Fruit fly (Drosophila melanogaster) whole organism, embryonic: ENCODE measurements around the gene eIF4G2.

Source experiments
- ATbp ChIP-seq: fragments of 200-800 bp; sonication (Bioruptor generic); optimal IDR thresholded peaks from 2 replicates; lab custom pipeline; 2017; ENCODE audit warnings: missing biosample characterization, mild to moderate bottlenecking, missing genetic modification characterization, missing genetic modification reagents
- Aef1 ChIP-seq: fragments of 200-800 bp; sonication (Bioruptor generic); IDR thresholded peaks from 3 replicates; pipeline ENCODE4 v1.3.6; 2022; ENCODE audit warnings: missing biosample characterization, missing genetic modification characterization
- Bdp1 ChIP-seq: fragments of 200-800 bp; sonication (Bioruptor generic); optimal IDR thresholded peaks from 3 replicates; lab custom pipeline; 2016; ENCODE audit warnings: missing biosample characterization, missing genetic modification characterization
- CG10147 ChIP-seq: fragments of 200-800 bp; sonication (Bioruptor generic); optimal IDR thresholded peaks from 2 replicates; lab custom pipeline; 2019; ENCODE audit warnings: missing biosample characterization, mild to moderate bottlenecking, missing genetic modification characterization, moderate library complexity
- CG10366 ChIP-seq: fragments of 200-800 bp; sonication (Bioruptor generic); IDR thresholded peaks from 2 replicates; pipeline ENCODE4 v1.3.6; 2022; ENCODE audit warnings: missing biosample characterization, missing genetic modification characterization
- CG11085 ChIP-seq: fragments of 200-800 bp; sonication (Bioruptor generic); IDR thresholded peaks from 2 replicates; pipeline ENCODE4 v1.3.6; 2022; ENCODE audit warnings: missing biosample characterization, missing genetic modification characterization
- CG15073 ChIP-seq: fragments of 200-800 bp; sonication (Bioruptor generic); optimal IDR thresholded peaks from 2 replicates; lab custom pipeline; 2016; ENCODE audit warnings: missing biosample characterization, missing genetic modification characterization
- CG15479 ChIP-seq: fragments of 200-800 bp; sonication (Bioruptor generic); optimal IDR thresholded peaks from 3 replicates; lab custom pipeline; 2019; ENCODE audit warnings: missing biosample characterization, mild to moderate bottlenecking, missing genetic modification characterization, moderate library complexity
- CG15601 ChIP-seq: fragments of 200-800 bp; sonication (Bioruptor generic); optimal IDR thresholded peaks from 3 replicates; lab custom pipeline; 2019; ENCODE audit warnings: missing biosample characterization, mild to moderate bottlenecking, missing genetic modification characterization, moderate library complexity
- CG15696 ChIP-seq: fragments of 200-800 bp; sonication (Bioruptor generic); optimal IDR thresholded peaks from 2 replicates; lab custom pipeline; 2019; ENCODE audit warnings: missing biosample characterization, mild to moderate bottlenecking, missing genetic modification characterization, moderate library complexity
- CG1603 ChIP-seq: fragments of 200-800 bp; sonication (Bioruptor generic); optimal IDR thresholded peaks from 2 replicates; lab custom pipeline; 2019; ENCODE audit warnings: missing biosample characterization, mild to moderate bottlenecking, missing genetic modification characterization, moderate library complexity
- CG2199 ChIP-seq: fragments of 200-800 bp; sonication (Bioruptor generic); IDR thresholded peaks from 3 replicates; pipeline ENCODE4 v1.3.6; 2022; ENCODE audit warnings: missing biosample characterization, missing genetic modification characterization
- CG30020 ChIP-seq: fragments of 200-800 bp; optimal IDR thresholded peaks from 2 replicates; lab custom pipeline; 2019; ENCODE audit warnings: missing biosample characterization, mild to moderate bottlenecking, missing genetic modification characterization, moderate library complexity
- CG4282 ChIP-seq: fragments of 200-800 bp; sonication (Bioruptor generic); optimal IDR thresholded peaks from 2 replicates; lab custom pipeline; 2016; ENCODE audit warnings: missing biosample characterization, missing genetic modification characterization
- CG4730 ChIP-seq: fragments of 200-800 bp; sonication (Bioruptor generic); IDR thresholded peaks from 2 replicates; pipeline ENCODE4 v1.3.6; 2022; ENCODE audit warnings: missing biosample characterization, missing genetic modification characterization
- CG7745 ChIP-seq: fragments of 200-800 bp; sonication (Bioruptor generic); optimal IDR thresholded peaks from 2 replicates; lab custom pipeline; 2018; ENCODE audit warnings: missing biosample characterization, mild to moderate bottlenecking, missing genetic modification characterization, moderate library complexity
- CG7987 ChIP-seq: fragments of 200-800 bp; sonication (Bioruptor generic); optimal IDR thresholded peaks from 2 replicates; lab custom pipeline; 2018; ENCODE audit warnings: missing biosample characterization, mild to moderate bottlenecking, missing genetic modification characterization, moderate library complexity
- CG8388 ChIP-seq: fragments of 200-800 bp; sonication (Bioruptor generic); optimal IDR thresholded peaks from 2 replicates; lab custom pipeline; 2019; ENCODE audit warnings: missing biosample characterization, mild to moderate bottlenecking, missing genetic modification characterization, moderate library complexity
- CG9215 ChIP-seq: fragments of 200-800 bp; sonication (Bioruptor generic); IDR thresholded peaks from 2 replicates; pipeline ENCODE4 v1.3.6; 2022; ENCODE audit warnings: missing biosample characterization, missing genetic modification characterization
- CoRest ChIP-seq: fragments of 200-800 bp; sonication (Bioruptor generic); optimal IDR thresholded peaks from 3 replicates; lab custom pipeline; 2018; ENCODE audit warnings: missing biosample characterization, mild to moderate bottlenecking, missing genetic modification characterization, moderate library complexity
- Fer3 ChIP-seq: fragments of 200-800 bp; sonication (Bioruptor generic); optimal IDR thresholded peaks from 2 replicates; lab custom pipeline; 2018; ENCODE audit warnings: missing biosample characterization, mild to moderate bottlenecking, missing genetic modification characterization, moderate library complexity
- Hmr ChIP-seq: fragments of 200-800 bp; sonication (Bioruptor generic); optimal IDR thresholded peaks from 3 replicates; lab custom pipeline; 2017; ENCODE audit warnings: mild to moderate bottlenecking, missing biosample characterization, missing genetic modification reagents, missing genetic modification characterization
- Hmx ChIP-seq: fragments of 200-800 bp; sonication (Bioruptor generic); optimal IDR thresholded peaks from 2 replicates; lab custom pipeline; 2016; ENCODE audit warnings: missing biosample characterization, missing genetic modification characterization
- Hr3 ChIP-seq: fragments of 200-800 bp; sonication (Bioruptor generic); optimal IDR thresholded peaks from 3 replicates; lab custom pipeline; 2016; ENCODE audit warnings: missing biosample characterization, missing genetic modification characterization
- NFAT ChIP-seq: fragments of 200-800 bp; sonication (Bioruptor generic); IDR thresholded peaks from 2 replicates; pipeline ENCODE4 v1.3.6; 2022; ENCODE audit warnings: missing biosample characterization, missing genetic modification characterization
- Opbp ChIP-seq: fragments of 200-800 bp; sonication (Bioruptor generic); IDR thresholded peaks from 3 replicates; pipeline ENCODE4 v1.3.6; 2022; ENCODE audit warnings: missing biosample characterization, missing genetic modification characterization; ENCODE audit not compliant: partially characterized antibody
- al ChIP-seq: fragments of 200-800 bp; sonication (Bioruptor generic); IDR thresholded peaks from 2 replicates; pipeline ENCODE4 v1.3.6; 2022; ENCODE audit warnings: missing biosample characterization, missing genetic modification characterization
- chm ChIP-seq: fragments of 200-800 bp; sonication (Bioruptor generic); IDR thresholded peaks from 2 replicates; pipeline ENCODE4 v1.3.6; 2022; ENCODE audit warnings: missing biosample characterization, missing genetic modification characterization
- chn ChIP-seq: fragments of 200-800 bp; sonication (Bioruptor generic); optimal IDR thresholded peaks from 2 replicates; lab custom pipeline; 2016; ENCODE audit warnings: missing biosample characterization, missing genetic modification characterization
- croc ChIP-seq: fragments of 200-800 bp; sonication (Bioruptor generic); conservative IDR thresholded peaks from 3 replicates; pipeline ENCODE4 v1.3.6; 2022; ENCODE audit warnings: missing biosample characterization, missing genetic modification characterization
- fd102C ChIP-seq: fragments of 200-800 bp; sonication (Bioruptor generic); optimal IDR thresholded peaks from 2 replicates; lab custom pipeline; 2018; ENCODE audit warnings: missing biosample characterization, mild to moderate bottlenecking, missing genetic modification characterization, moderate library complexity
- hb ChIP-seq: fragments of 200-800 bp; sonication (Bioruptor generic); IDR thresholded peaks from 3 replicates; pipeline ENCODE4 v1.3.6; 2022; ENCODE audit warnings: missing biosample characterization, missing genetic modification characterization; ENCODE audit not compliant: partially characterized antibody
- hbn ChIP-seq: fragments of 200-800 bp; sonication (Bioruptor generic); IDR thresholded peaks from 2 replicates; pipeline ENCODE4 v1.3.6; 2022; ENCODE audit warnings: missing biosample characterization, missing genetic modification characterization; ENCODE audit not compliant: partially characterized antibody
- jing ChIP-seq: fragments of 200-800 bp; sonication (Bioruptor generic); optimal IDR thresholded peaks from 2 replicates; lab custom pipeline; 2018; ENCODE audit warnings: missing biosample characterization, mild to moderate bottlenecking, missing genetic modification characterization
- klu ChIP-seq: fragments of 200-800 bp; sonication (Bioruptor generic); IDR thresholded peaks from 2 replicates; pipeline ENCODE4 v1.3.6; 2022; ENCODE audit warnings: missing biosample characterization, missing genetic modification characterization
- lbe ChIP-seq: fragments of 200-800 bp; sonication (Bioruptor generic); optimal IDR thresholded peaks from 2 replicates; lab custom pipeline; 2016; ENCODE audit warnings: missing biosample characterization, mild to moderate bottlenecking, missing genetic modification characterization
- lola ChIP-seq, 3 experiments: fragments of >200 bp in 2 of 3; fragments of 200-800 bp in 1 of 3; sonication (Bioruptor generic) in 1 of 3; optimal IDR thresholded peaks; 2 replicates each; lab custom pipeline; 2017 to 2019; ENCODE audit warnings: missing biosample characterization in 3 of 3, missing genetic modification characterization in 3 of 3, mild to moderate bottlenecking in 1 of 3, moderate library complexity in 1 of 3
- org-1 ChIP-seq: fragments of 200-800 bp; sonication (Bioruptor generic); optimal IDR thresholded peaks from 2 replicates; lab custom pipeline; 2017; ENCODE audit warnings: missing biosample characterization, missing genetic modification characterization
- p53 ChIP-seq: fragments of 200-800 bp; sonication (Bioruptor generic); optimal IDR thresholded peaks from 2 replicates; lab custom pipeline; 2016; ENCODE audit warnings: missing biosample characterization, missing genetic modification characterization
- pb ChIP-seq: fragments of 200-800 bp; sonication (Bioruptor generic); optimal IDR thresholded peaks from 3 replicates; lab custom pipeline; 2016; ENCODE audit warnings: missing biosample characterization, missing genetic modification characterization
- psq ChIP-seq: fragments of 200-800 bp; sonication (Bioruptor generic); optimal IDR thresholded peaks from 2 replicates; lab custom pipeline; 2017; ENCODE audit warnings: missing biosample characterization, missing genetic modification characterization
- ranshi ChIP-seq: fragments of 200-800 bp; sonication (Bioruptor generic); IDR thresholded peaks from 2 replicates; pipeline ENCODE4 v1.3.6; 2022; ENCODE audit warnings: missing biosample characterization, missing genetic modification characterization
- sim ChIP-seq: fragments of 200-800 bp; sonication (Bioruptor generic); IDR thresholded peaks from 2 replicates; pipeline ENCODE4 v1.3.6; 2022; ENCODE audit warnings: missing biosample characterization, missing genetic modification characterization
- sisA ChIP-seq: fragments of 200-800 bp; sonication (Bioruptor generic); IDR thresholded peaks from 2 replicates; pipeline ENCODE4 v1.3.6; 2022; ENCODE audit warnings: missing biosample characterization, missing genetic modification characterization
- slou ChIP-seq: fragments of 200-800 bp; sonication (Bioruptor generic); optimal IDR thresholded peaks from 3 replicates; lab custom pipeline; 2016; ENCODE audit warnings: missing biosample characterization, missing genetic modification characterization
- trem ChIP-seq: fragments of 200-800 bp; optimal IDR thresholded peaks from 3 replicates; lab custom pipeline; 2019; ENCODE audit warnings: missing biosample characterization, mild to moderate bottlenecking, missing genetic modification characterization, moderate library complexity
- ttk ChIP-seq: fragments of 200-800 bp; sonication (Bioruptor generic); IDR thresholded peaks from 2 replicates; pipeline ENCODE4 v2.1.2; 2022; ENCODE audit warnings: missing biosample characterization, missing genetic modification characterization
- vfl ChIP-seq: fragments of 200-800 bp; sonication (Bioruptor generic); optimal IDR thresholded peaks from 2 replicates; lab custom pipeline; 2016; ENCODE audit warnings: missing biosample characterization, missing genetic modification characterization
- wek ChIP-seq: fragments of 200-800 bp; sonication (Bioruptor generic); optimal IDR thresholded peaks from 3 replicates; lab custom pipeline; 2018; ENCODE audit warnings: missing biosample characterization, mild to moderate bottlenecking, missing genetic modification characterization, moderate library complexity
- zen2 ChIP-seq: fragments of 200-800 bp; sonication (Bioruptor generic); IDR thresholded peaks from 3 replicates; pipeline ENCODE4 v1.3.6; 2022; ENCODE audit warnings: missing biosample characterization, missing genetic modification characterization; ENCODE audit not compliant: partially characterized antibody
- zf30C ChIP-seq: fragments of 200-800 bp; sonication (Bioruptor generic); optimal IDR thresholded peaks from 3 replicates; lab custom pipeline; 2018; ENCODE audit warnings: missing biosample characterization, mild to moderate bottlenecking, missing genetic modification characterization

The eIF4G2 gene

DNA sequence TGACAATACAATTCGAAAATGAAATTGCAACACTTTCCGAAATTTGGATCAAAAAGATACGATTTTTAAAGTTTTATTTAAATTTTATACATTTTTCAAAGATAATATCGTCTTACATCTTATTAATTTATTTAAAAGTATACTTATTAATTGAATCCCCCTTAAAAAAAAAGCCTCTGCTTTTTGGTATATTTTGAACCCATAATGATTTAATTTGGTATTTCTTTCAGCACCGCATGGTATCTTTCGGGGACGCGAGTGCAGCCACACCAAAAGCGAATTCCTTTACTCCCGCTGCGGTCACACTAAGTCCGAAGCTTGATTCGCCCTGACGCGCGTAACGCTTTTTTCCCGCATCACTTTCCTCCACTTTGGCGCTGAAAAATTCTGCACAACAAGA, 1.3 kb upstream of the eIF4G2 start (continued):
- no peak for TF ChIP-seq slou (GFP tag; lab: Kevin White, UChicago)
- TF ChIP-seq ranshi = peak; percentile 19; the same call in 1 of the 2 replicates
- TF ChIP-seq CG4282 = no peak
- no peak for TF ChIP-seq ttk (GFP tag; lab: Robert Waterston, UW)
- TF ChIP-seq CG2199 (GFP tag; lab: Robert Waterston, UW) = no peak
- no peak for TF ChIP-seq Aef1 (GFP tag; lab: Robert Waterston, UW)
- no peak for TF ChIP-seq hbn (GFP tag; lab: Robert Waterston, UW)
- TF ChIP-seq sim (GFP tag; lab: Robert Waterston, UW) = no peak
- TF ChIP-seq psq (GFP tag; lab: Kevin White, UChicago) = no peak
- TF ChIP-seq CG10366 = no peak
- peak; percentile 18 for TF ChIP-seq Fer3
- TF ChIP-seq CG4730 (GFP tag; lab: Robert Waterston, UW) = no peak
- TF ChIP-seq CG7987 (GFP tag; lab: Kevin White, UChicago) = no peak
- no peak for TF ChIP-seq chm (GFP tag; lab: Robert Waterston, UW)
- TF ChIP-seq CG11085 (GFP tag; lab: Robert Waterston, UW) = no peak
- TF ChIP-seq fd102C (GFP tag; lab: Kevin White, UChicago) = no peak
- no peak for TF ChIP-seq lola (GFP tag; optimal IDR thresholded peaks at IDR 0.05; lab: Kevin White, UChicago)
- no peak for TF ChIP-seq CG15479 (GFP tag; lab: Kevin White, UChicago)
- peak; percentile 59 for TF ChIP-seq vfl (GFP tag; lab: Kevin White, UChicago)
- no peak for TF ChIP-seq zf30C (GFP tag; lab: Kevin White, UChicago)
- TF ChIP-seq jing (GFP tag; lab: Kevin White, UChicago) = no peak
- 0 out of 3 replicates have a peak, but pooled peaks have one; percentile 42 for TF ChIP-seq Opbp (GFP tag; lab: Robert Waterston, UW)
- peak; percentile 77 for TF ChIP-seq Hmr (GFP tag; lab: Kevin White, UChicago)
- no peak for TF ChIP-seq Hr3 (GFP tag; lab: Kevin White, UChicago)
- peak; percentile 42; the same call in 1 of the 2 replicates for TF ChIP-seq al (GFP tag; lab: Robert Waterston, UW)
- TF ChIP-seq Bdp1 (GFP tag; lab: Kevin White, UChicago) = no peak
- no peak for TF ChIP-seq chn (GFP tag; lab: Kevin White, UChicago)
- no peak for TF ChIP-seq CG15696
- TF ChIP-seq CG8388 (GFP tag; lab: Kevin White, UChicago) = peak; percentile 3
- TF ChIP-seq org-1 = no peak
- no peak for TF ChIP-seq CG9215 (GFP tag; lab: Robert Waterston, UW)
- TF ChIP-seq sisA (GFP tag; lab: Robert Waterston, UW) = no peak
- no peak for TF ChIP-seq p53 (GFP tag; lab: Kevin White, UChicago)
- TF ChIP-seq trem (tag; lab: Kevin White, UChicago) = peak; percentile 32
- TF ChIP-seq zen2 (GFP tag; lab: Robert Waterston, UW) = no peak
- TF ChIP-seq CG10147 = peak; percentile 1
- no peak for TF ChIP-seq pb (GFP tag; lab: Kevin White, UChicago)
- no peak for TF ChIP-seq CG7745 (tag; lab: Kevin White, UChicago)
- no peak for TF ChIP-seq croc (GFP tag; lab: Robert Waterston, UW)
- no peak for TF ChIP-seq Hmx (GFP tag; lab: Kevin White, UChicago)
- no peak for TF ChIP-seq wek (GFP tag; lab: Kevin White, UChicago)
- no peak for TF ChIP-seq ATbp
- no peak for TF ChIP-seq CG15073 (GFP tag; lab: Kevin White, UChicago)
- TF ChIP-seq lbe (GFP tag; lab: Kevin White, UChicago) = no peak
- peak; percentile 75 for TF ChIP-seq CoRest
- TF ChIP-seq NFAT = no peak
- TF ChIP-seq hb (GFP tag; lab: Robert Waterston, UW) = no peak
- TF ChIP-seq CG30020 (tag; lab: Kevin White, UChicago) = no peak
- TF ChIP-seq klu = no peak
- peak; percentile 45 for TF ChIP-seq CG15601 (tag; lab: Kevin White, UChicago)
- peak; percentile 41 for TF ChIP-seq CG1603
